Worm (Caenorhabditis elegans): Measurements from ENCODE around the gene C14A11.9.

DNA sequence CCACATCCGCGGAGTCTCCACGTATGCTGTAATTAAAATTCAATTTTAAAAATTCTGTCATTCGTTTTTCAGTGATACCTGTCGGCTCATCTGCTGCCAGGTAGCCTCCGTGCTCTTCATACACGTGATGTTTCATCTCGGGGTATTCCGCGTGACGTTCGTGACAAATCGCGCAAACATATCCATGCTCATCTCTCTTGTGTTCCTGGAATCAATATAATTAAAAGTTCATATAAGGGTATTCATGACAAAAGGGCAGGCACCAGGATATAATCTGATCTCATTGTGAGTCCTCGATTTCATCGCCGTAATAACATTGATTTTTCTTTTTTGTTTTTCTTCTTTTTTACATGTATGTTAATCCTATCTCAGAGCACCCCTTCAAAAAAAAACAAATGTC, 44.5 kb upstream of the C14A11.9 start:
- TF ChIP-seq attf-6 (GFP tag; IDR thresholded peaks at IDR 0.05) = no peak
- no peak for TF ChIP-seq snpc-4 (GFP tag; optimal IDR thresholded peaks at IDR 0.05)
- no peak for TF ChIP-seq snpc-4 (tag; optimal IDR thresholded peaks at IDR 0.05)
- TF ChIP-seq snpc-1.1 (tag; optimal IDR thresholded peaks at IDR 0.05; ENCODE audit: insufficient read depth) = no peak
- TF ChIP-seq unc-62 (GFP tag; optimal IDR thresholded peaks at IDR 0.05) = no peak
- TF ChIP-seq pha-4 (tag; optimal IDR thresholded peaks at IDR 0.05) = no peak
- no peak for TF ChIP-seq F33H1.4 (GFP tag; IDR thresholded peaks at IDR 0.05)
- TF ChIP-seq T07F8.4 (tag; optimal IDR thresholded peaks at IDR 0.05) = no peak
- no peak for TF ChIP-seq ztf-3 (GFP tag; optimal IDR thresholded peaks at IDR 0.05)
- TF ChIP-seq ztf-18 (tag; optimal IDR thresholded peaks at IDR 0.05) = no peak
- no peak for TF ChIP-seq rec-8 (tag; optimal IDR thresholded peaks at IDR 0.05)

Measured in whole organism, young adult.